Fruit fly (Drosophila melanogaster) whole organism, embryonic: ENCODE data around the gene CG32388.

Experiments used
- BtbVII ChIP-seq: fragments of 200-800 bp; sonication (Bioruptor generic); optimal IDR thresholded peaks from 3 replicates; lab custom pipeline; 2017; ENCODE audit warnings: missing biosample characterization, mild to moderate bottlenecking, missing genetic modification characterization
- Bteb2 ChIP-seq: fragments of 200-800 bp; sonication (Bioruptor generic); optimal IDR thresholded peaks from 2 replicates; lab custom pipeline; 2016; ENCODE audit warnings: missing biosample characterization, missing genetic modification characterization
- CG12744 ChIP-seq: fragments of 200-800 bp; sonication (Bioruptor generic); optimal IDR thresholded peaks from 2 replicates; lab custom pipeline; 2016; ENCODE audit warnings: missing biosample characterization, missing genetic modification characterization
- CG12769 ChIP-seq: fragments of 200-800 bp; sonication (Bioruptor generic); optimal IDR thresholded peaks from 2 replicates; lab custom pipeline; 2019; ENCODE audit warnings: missing biosample characterization, mild to moderate bottlenecking, missing genetic modification characterization, moderate library complexity
- CG13296 ChIP-seq: fragments of 200-800 bp; sonication (Bioruptor generic); optimal IDR thresholded peaks from 3 replicates; lab custom pipeline; 2018; ENCODE audit warnings: missing biosample characterization, mild to moderate bottlenecking, missing genetic modification characterization
- CG14667 ChIP-seq: fragments of 200-800 bp; sonication (Bioruptor generic); IDR thresholded peaks from 2 replicates; pipeline ENCODE4 v1.3.6; 2022; ENCODE audit warnings: missing biosample characterization, missing genetic modification characterization
- CG14710 ChIP-seq: fragments of 200-800 bp; sonication (Bioruptor generic); optimal IDR thresholded peaks from 3 replicates; lab custom pipeline; 2019; ENCODE audit warnings: missing biosample characterization, mild to moderate bottlenecking, missing genetic modification characterization, moderate library complexity
- CG15479 ChIP-seq: fragments of 200-800 bp; sonication (Bioruptor generic); optimal IDR thresholded peaks from 3 replicates; lab custom pipeline; 2019; ENCODE audit warnings: missing biosample characterization, mild to moderate bottlenecking, missing genetic modification characterization, moderate library complexity
- CG15514 ChIP-seq: fragments of 200-800 bp; sonication (Bioruptor generic); optimal IDR thresholded peaks from 3 replicates; lab custom pipeline; 2017; ENCODE audit warnings: missing biosample characterization, missing genetic modification characterization, mild to moderate bottlenecking, moderate library complexity, missing genetic modification reagents
- CG17328 ChIP-seq: fragments of 200-800 bp; sonication (Bioruptor generic); IDR thresholded peaks from 2 replicates; pipeline ENCODE4 v1.3.6; 2022; ENCODE audit warnings: missing biosample characterization, missing genetic modification characterization
- CG17612 ChIP-seq: fragments of 200-800 bp; sonication (Bioruptor generic); IDR thresholded peaks from 2 replicates; pipeline ENCODE4 v1.3.6; 2022; ENCODE audit warnings: missing biosample characterization, missing genetic modification characterization
- CG17912 ChIP-seq: fragments of 200-800 bp; sonication (Bioruptor generic); optimal IDR thresholded peaks from 2 replicates; lab custom pipeline; 2018; ENCODE audit warnings: missing biosample characterization, mild to moderate bottlenecking, missing genetic modification characterization
- CG18011 ChIP-seq: fragments of 200-800 bp; sonication (Bioruptor generic); optimal IDR thresholded peaks from 2 replicates; lab custom pipeline; 2017; ENCODE audit warnings: missing biosample characterization, missing genetic modification characterization, mild to moderate bottlenecking, moderate library complexity, missing genotype
- CG18764 ChIP-seq: fragments of 200-800 bp; sonication (Bioruptor generic); optimal IDR thresholded peaks from 3 replicates; lab custom pipeline; 2016; ENCODE audit warnings: missing biosample characterization, missing genetic modification characterization
- CG2129 ChIP-seq: fragments of 200-800 bp; sonication (Bioruptor generic); IDR thresholded peaks from 2 replicates; pipeline ENCODE4 v1.3.6; 2022; ENCODE audit warnings: missing biosample characterization, missing genetic modification characterization; ENCODE audit not compliant: partially characterized antibody
- CG31388 ChIP-seq: fragments of 200-800 bp; sonication (Bioruptor generic); optimal IDR thresholded peaks from 2 replicates; lab custom pipeline; 2016; ENCODE audit warnings: missing biosample characterization, missing genetic modification characterization
- CG4617 ChIP-seq: fragments of 200-800 bp; sonication (Bioruptor generic); optimal IDR thresholded peaks from 3 replicates; lab custom pipeline; 2016; ENCODE audit warnings: missing biosample characterization, missing genetic modification characterization, borderline replicate concordance
- CG6791 ChIP-seq: fragments of 200-800 bp; sonication (Bioruptor generic); IDR thresholded peaks from 3 replicates; pipeline ENCODE4 v1.3.6; 2022; ENCODE audit warnings: missing biosample characterization, missing genetic modification characterization; ENCODE audit not compliant: partially characterized antibody
- CG6813 ChIP-seq: fragments of 200-800 bp; sonication (Bioruptor generic); optimal IDR thresholded peaks from 2 replicates; lab custom pipeline; 2017; ENCODE audit warnings: missing biosample characterization, missing genetic modification characterization, mild to moderate bottlenecking, moderate library complexity, missing genetic modification reagents
- CG7786 ChIP-seq: fragments of 200-800 bp; sonication (Bioruptor generic); optimal IDR thresholded peaks from 2 replicates; lab custom pipeline; 2016; ENCODE audit warnings: missing biosample characterization, missing genetic modification characterization
- CG8089 ChIP-seq: fragments of 200-800 bp; sonication (Bioruptor generic); optimal IDR thresholded peaks from 3 replicates; lab custom pipeline; 2016; ENCODE audit warnings: missing biosample characterization, missing genetic modification characterization
- CG9437 ChIP-seq: fragments of 200-800 bp; sonication (Bioruptor generic); optimal IDR thresholded peaks from 2 replicates; lab custom pipeline; 2018; ENCODE audit warnings: missing biosample characterization, mild to moderate bottlenecking, missing genetic modification characterization
- CrebB ChIP-seq: fragments of 200-800 bp; sonication (Bioruptor generic); optimal IDR thresholded peaks from 3 replicates; lab custom pipeline; 2018; ENCODE audit warnings: missing biosample characterization, mild to moderate bottlenecking, missing genetic modification characterization
- Dip2 ChIP-seq: fragments of 200-800 bp; sonication (Bioruptor generic); IDR thresholded peaks from 2 replicates; pipeline ENCODE4 v1.3.6; 2022; ENCODE audit warnings: missing biosample characterization, missing genetic modification characterization
- GATAe ChIP-seq: fragments of 200-800 bp; sonication (Bioruptor generic); conservative IDR thresholded peaks from 2 replicates; pipeline ENCODE4 v1.3.6; 2022; ENCODE audit warnings: missing biosample characterization, missing genetic modification characterization
- HLHmδ ChIP-seq: fragments of 200-800 bp; sonication (Bioruptor generic); optimal IDR thresholded peaks from 2 replicates; lab custom pipeline; 2018; ENCODE audit warnings: missing biosample characterization, mild to moderate bottlenecking, missing genetic modification characterization, moderate library complexity
- Kr ChIP-seq: fragments of 200-800 bp; sonication (Bioruptor generic); optimal IDR thresholded peaks from 2 replicates; lab custom pipeline; 2017; ENCODE audit warnings: missing biosample characterization, mild to moderate bottlenecking, missing genetic modification characterization
- Lhr ChIP-seq: fragments of 200-800 bp; sonication (Bioruptor generic); optimal IDR thresholded peaks from 3 replicates; lab custom pipeline; 2017; ENCODE audit warnings: mild to moderate bottlenecking, missing biosample characterization, missing genetic modification reagents, missing genetic modification characterization
- Neu2 ChIP-seq: fragments of 200-800 bp; sonication (Bioruptor generic); optimal IDR thresholded peaks from 3 replicates; lab custom pipeline; 2016; ENCODE audit warnings: missing biosample characterization, missing genetic modification characterization, borderline replicate concordance
- Poxn ChIP-seq: fragments of 200-800 bp; sonication (Bioruptor generic); IDR thresholded peaks from 2 replicates; pipeline ENCODE4 v1.3.6; 2022; ENCODE audit warnings: missing biosample characterization, missing genetic modification characterization
- Rfx ChIP-seq: fragments of 200-800 bp; sonication (Bioruptor generic); IDR thresholded peaks from 2 replicates; pipeline ENCODE4 v1.3.6; 2022; ENCODE audit warnings: missing biosample characterization, missing genetic modification characterization
- Rx ChIP-seq: fragments of 200-800 bp; sonication (Bioruptor generic); IDR thresholded peaks from 2 replicates; pipeline ENCODE4 v1.3.6; 2022; ENCODE audit warnings: missing biosample characterization, missing genetic modification characterization
- Scr ChIP-seq: fragments of 200-800 bp; sonication (Bioruptor generic); IDR thresholded peaks from 2 replicates; pipeline ENCODE4 v1.3.6; 2022; ENCODE audit warnings: missing biosample characterization, missing genetic modification characterization; ENCODE audit not compliant: partially characterized antibody
- Six4 ChIP-seq: fragments of 200-800 bp; sonication (Bioruptor generic); optimal IDR thresholded peaks from 2 replicates; lab custom pipeline; 2016; ENCODE audit warnings: missing biosample characterization, missing genetic modification characterization
- bbx ChIP-seq: fragments of 200-800 bp; sonication (Bioruptor generic); IDR thresholded peaks from 2 replicates; pipeline ENCODE4 v1.3.6; 2022; ENCODE audit warnings: missing biosample characterization, missing genetic modification characterization; ENCODE audit not compliant: partially characterized antibody
- cas ChIP-seq: fragments of 200-800 bp; sonication (Bioruptor generic); IDR thresholded peaks from 2 replicates; pipeline ENCODE4 v1.3.6; 2022; ENCODE audit warnings: missing biosample characterization, missing genetic modification characterization
- cg ChIP-seq: fragments of 200-800 bp; sonication (Bioruptor generic); optimal IDR thresholded peaks from 3 replicates; lab custom pipeline; 2019; ENCODE audit warnings: missing biosample characterization, mild to moderate bottlenecking, missing genetic modification characterization, moderate library complexity
- crc ChIP-seq: fragments of 200-800 bp; sonication (Bioruptor generic); optimal IDR thresholded peaks from 2 replicates; lab custom pipeline; 2016; ENCODE audit warnings: missing biosample characterization, missing genetic modification characterization
- crp ChIP-seq, 2 experiments: fragments of 200-800 bp; sonication (Bioruptor generic); optimal IDR thresholded peaks; 2 replicates in 1 of 2; 3 replicates in 1 of 2; lab custom pipeline; 2017; ENCODE audit warnings: missing biosample characterization in 2 of 2, missing genetic modification characterization in 2 of 2, mild to moderate bottlenecking in 1 of 2, moderate library complexity in 1 of 2
- danr ChIP-seq: fragments of 200-800 bp; sonication (Bioruptor generic); IDR thresholded peaks from 2 replicates; pipeline ENCODE4 v1.3.6; 2022; ENCODE audit warnings: missing biosample characterization, missing genetic modification characterization
- ewg ChIP-seq: fragments of 200-800 bp; sonication (Bioruptor generic); optimal IDR thresholded peaks from 3 replicates; lab custom pipeline; 2017; ENCODE audit warnings: mild to moderate bottlenecking, missing biosample characterization, missing genetic modification reagents, missing genetic modification characterization
- gem ChIP-seq: fragments of 200-800 bp; sonication (Bioruptor generic); optimal IDR thresholded peaks from 2 replicates; lab custom pipeline; 2019; ENCODE audit warnings: missing biosample characterization, mild to moderate bottlenecking, missing genetic modification characterization, moderate library complexity
- otp ChIP-seq: fragments of 200-800 bp; sonication (Bioruptor generic); IDR thresholded peaks from 3 replicates; pipeline ENCODE4, ENCODE4 v1.3.6; 2022; ENCODE audit warnings: missing biosample characterization, missing genetic modification characterization
- repo ChIP-seq: fragments of 200-800 bp; sonication (Bioruptor generic); optimal IDR thresholded peaks from 2 replicates; lab custom pipeline; 2016; ENCODE audit warnings: missing biosample characterization, missing genetic modification characterization
- sqz ChIP-seq: fragments of 200-800 bp; sonication (Bioruptor generic); optimal IDR thresholded peaks from 3 replicates; lab custom pipeline; 2018; ENCODE audit warnings: missing biosample characterization, mild to moderate bottlenecking, missing genetic modification characterization
- stwl ChIP-seq: fragments of 200-800 bp; sonication (Bioruptor generic); optimal IDR thresholded peaks from 3 replicates; lab custom pipeline; 2018; ENCODE audit warnings: missing biosample characterization, mild to moderate bottlenecking, missing genetic modification characterization, moderate library complexity
- wor ChIP-seq: fragments of 200-800 bp; sonication (Bioruptor generic); IDR thresholded peaks from 2 replicates; pipeline ENCODE4 v1.3.6; 2022; ENCODE audit warnings: missing biosample characterization, missing genetic modification characterization
- zfh1 ChIP-seq: fragments of 200-800 bp; sonication (Bioruptor generic); IDR thresholded peaks from 3 replicates; pipeline ENCODE4 v1.3.6; 2022; ENCODE audit warnings: missing biosample characterization, missing genetic modification characterization

Gene CG32388

dm6 chr3L:6968961-6969814, 15.2 kb downstream of the CG32388 start, which contains the start of the genes Mis12 and CG9953 (continued):
- no peak for TF ChIP-seq danr
- TF ChIP-seq CG14667 (GFP tag; lab: Robert Waterston, UW), result no peak
- TF ChIP-seq CG14710 (tag; lab: Kevin White, UChicago), result peak; percentile 56
- TF ChIP-seq CG15514 (GFP tag; lab: Kevin White, UChicago), result no peak
- TF ChIP-seq GATAe (GFP tag; lab: Robert Waterston, UW), result no peak
- TF ChIP-seq CG8089 (GFP tag; lab: Kevin White, UChicago), result no peak
- TF ChIP-seq CG7786 (GFP tag; lab: Kevin White, UChicago), result no peak
- no peak for TF ChIP-seq CG12744
- no peak for TF ChIP-seq HLHmδ (GFP tag; lab: Kevin White, UChicago)
- TF ChIP-seq CG17612, result no peak
- no peak for TF ChIP-seq Poxn (GFP tag; lab: Robert Waterston, UW)
- no peak for TF ChIP-seq cas
- TF ChIP-seq sqz, result no peak
- TF ChIP-seq ewg, result no peak
- no peak for TF ChIP-seq cg
- TF ChIP-seq CG9437 (GFP tag; lab: Kevin White, UChicago), result peak; percentile 92
- no peak; the same call in 2 of the 3 replicates for TF ChIP-seq otp (GFP tag; lab: Robert Waterston, UW)
- TF ChIP-seq Bteb2 (GFP tag; lab: Kevin White, UChicago), result peak; percentile 10
- peak; percentile 30; the same call in 1 of the 2 replicates for TF ChIP-seq Rfx (GFP tag; lab: Robert Waterston, UW)
- no peak for TF ChIP-seq CG6791 (GFP tag; lab: Robert Waterston, UW)
- no peak for TF ChIP-seq stwl (tag; lab: Kevin White, UChicago)
- TF ChIP-seq CG18764 (GFP tag; lab: Kevin White, UChicago), result no peak
- TF ChIP-seq CG12769 (tag; lab: Kevin White, UChicago), result no peak
- no peak for TF ChIP-seq CG17912 (GFP tag; lab: Kevin White, UChicago)
- TF ChIP-seq CG18011, result no peak
- TF ChIP-seq Dip2, result no peak
- no peak for TF ChIP-seq CG13296 (GFP tag; lab: Kevin White, UChicago)
- TF ChIP-seq Rx (GFP tag; lab: Robert Waterston, UW), result no peak
- TF ChIP-seq Kr (GFP tag; lab: Kevin White, UChicago), result no peak
- no peak for TF ChIP-seq CG31388
- peak; percentile 45 for TF ChIP-seq CG15479
- TF ChIP-seq CG17328 (GFP tag; lab: Robert Waterston, UW), result 0 out of 2 replicates have a peak, but pooled peaks have one; percentile 18
- no peak for TF ChIP-seq Scr
- TF ChIP-seq wor (GFP tag; lab: Robert Waterston, UW), result no peak
- TF ChIP-seq CG4617 (GFP tag; lab: Kevin White, UChicago), result no peak
- TF ChIP-seq CrebB (tag; lab: Kevin White, UChicago), result no peak
- TF ChIP-seq Lhr (GFP tag; lab: Kevin White, UChicago), result no peak
- TF ChIP-seq crc (GFP tag; lab: Kevin White, UChicago), result no peak
- no peak for TF ChIP-seq CG6813
- no peak for TF ChIP-seq bbx (GFP tag; lab: Robert Waterston, UW)
- TF ChIP-seq Neu2, result no peak
- no peak for TF ChIP-seq repo (GFP tag; lab: Kevin White, UChicago)
- TF ChIP-seq CG2129 (GFP tag; lab: Robert Waterston, UW), result no peak
- peak; percentile 59 for TF ChIP-seq gem
- TF ChIP-seq crp (GFP tag; optimal IDR thresholded peaks at IDR 0.05; lab: Kevin White, UChicago), result no peak
- no peak for TF ChIP-seq Six4
- TF ChIP-seq zfh1 (GFP tag; lab: Robert Waterston, UW), result peak; percentile 23; the same call in 1 of the 3 replicates
- no peak for TF ChIP-seq BtbVII (GFP tag; lab: Kevin White, UChicago)
